Fruit fly (Drosophila melanogaster) whole organism, embryonic: ENCODE data around the gene CG17650.

Experiments
- CG8924 ChIP-seq: fragments of 200-800 bp; optimal IDR thresholded peaks from 3 replicates; lab custom pipeline; 2019; ENCODE audit warnings: missing biosample characterization, mild to moderate bottlenecking, missing genetic modification characterization, moderate library complexity
- NC2β ChIP-seq: fragments of 200-800 bp; sonication (Bioruptor generic); optimal IDR thresholded peaks from 2 replicates; lab custom pipeline; 2016; ENCODE audit warnings: missing biosample characterization, missing genetic modification characterization
- seq ChIP-seq: fragments of 200-800 bp; sonication (Bioruptor generic); IDR thresholded peaks from 2 replicates; pipeline ENCODE4 v1.3.6; 2022; ENCODE audit warnings: missing biosample characterization, missing genetic modification characterization
- shn ChIP-seq: fragments of 200-800 bp; sonication (Bioruptor generic); optimal IDR thresholded peaks from 3 replicates; lab custom pipeline; 2016; ENCODE audit warnings: missing biosample characterization, missing genetic modification characterization

DNA sequence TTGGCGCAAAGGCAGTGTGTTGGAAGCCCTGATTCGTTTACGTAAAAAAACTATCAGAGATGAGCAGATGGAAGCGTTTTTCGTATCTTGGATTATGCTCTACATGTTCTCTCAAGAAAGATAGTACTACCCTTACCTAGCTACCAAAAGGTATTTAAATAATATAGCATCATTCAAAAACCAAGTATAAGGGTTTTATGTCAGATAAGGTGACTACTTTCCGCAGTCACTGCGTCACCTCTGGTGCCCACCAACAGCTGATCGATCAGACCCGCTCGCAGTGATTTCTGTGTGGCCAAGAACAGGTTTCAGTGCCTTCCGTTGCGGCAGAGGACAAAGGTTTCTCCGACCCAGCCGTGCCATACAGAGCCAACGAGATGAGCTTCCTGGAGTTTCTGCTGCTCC lies 29.3 kb downstream of the CG17650 start, which contains the start of the genes Eno and CG31937:
- TF ChIP-seq CG8924 (tag; lab: Kevin White, UChicago) (peak; percentile 44), seq (GFP tag; lab: Robert Waterston, UW) (no peak), shn (GFP tag; lab: Kevin White, UChicago) (peak; percentile 43), NC2β (GFP tag; lab: Kevin White, UChicago) (peak; percentile 28)
